Fruit fly (Drosophila melanogaster) whole organism, prepupa: Measurements from ENCODE around the gene CG17260.

Experiments
- CG10631 ChIP-seq: fragments of 200-800 bp; sonication (Bioruptor generic); optimal IDR thresholded peaks from 2 replicates; lab custom pipeline; 2016; ENCODE audit warnings: missing biosample characterization, missing genetic modification characterization
- CG10669 ChIP-seq: fragments of 200-800 bp; sonication (Bioruptor generic); optimal IDR thresholded peaks from 3 replicates; lab custom pipeline; 2018; ENCODE audit warnings: missing biosample characterization, mild to moderate bottlenecking, missing genetic modification characterization, moderate library complexity
- CG15336 ChIP-seq: fragments of 200-800 bp; sonication (Bioruptor generic); IDR thresholded peaks from 2 replicates; pipeline ENCODE4 v1.3.6; 2022; ENCODE audit warnings: missing biosample characterization, missing genetic modification characterization
- CG1621 ChIP-seq: fragments of 200-800 bp; sonication (Bioruptor generic); optimal IDR thresholded peaks from 3 replicates; lab custom pipeline; 2018; ENCODE audit warnings: missing biosample characterization, mild to moderate bottlenecking, missing genetic modification characterization
- CG4318 ChIP-seq: fragments of 200-800 bp; sonication (Bioruptor generic); optimal IDR thresholded peaks from 3 replicates; lab custom pipeline; 2017; ENCODE audit warnings: missing biosample characterization, mild to moderate bottlenecking, missing genetic modification characterization
- CG6163 ChIP-seq: fragments of 200-800 bp; sonication (Bioruptor generic); IDR thresholded peaks from 3 replicates; pipeline ENCODE4 v1.3.6; 2022; ENCODE audit warnings: missing biosample characterization, missing genetic modification characterization
- CG6808 ChIP-seq: fragments of 200-800 bp; sonication (Bioruptor generic); optimal IDR thresholded peaks from 3 replicates; lab custom pipeline; 2017; ENCODE audit warnings: missing biosample characterization, missing genetic modification characterization, mild to moderate bottlenecking, moderate library complexity, missing genetic modification reagents
- CG6854 ChIP-seq: fragments of 200-800 bp; sonication (Bioruptor generic); optimal IDR thresholded peaks from 2 replicates; lab custom pipeline; 2017; ENCODE audit warnings: missing biosample characterization, mild to moderate bottlenecking, missing genetic modification characterization
- CG7368 ChIP-seq: fragments of 200-800 bp; sonication (Bioruptor generic); optimal IDR thresholded peaks from 3 replicates; lab custom pipeline; 2016; ENCODE audit warnings: missing biosample characterization, missing genetic modification characterization
- CG8119 ChIP-seq: fragments of 200-800 bp; sonication (Bioruptor generic); IDR thresholded peaks from 3 replicates; pipeline ENCODE4 v1.3.6; 2022; ENCODE audit warnings: missing biosample characterization, missing genetic modification characterization
- CG8319 ChIP-seq: fragments of 200-800 bp; sonication (Bioruptor generic); optimal IDR thresholded peaks from 3 replicates; lab custom pipeline; 2016; ENCODE audit warnings: missing biosample characterization, missing genetic modification characterization
- CG8632 ChIP-seq: fragments of 200-800 bp; sonication (Bioruptor generic); optimal IDR thresholded peaks from 3 replicates; lab custom pipeline; 2016; ENCODE audit warnings: missing biosample characterization, missing genetic modification characterization
- CG9139 ChIP-seq: fragments of 200-800 bp; sonication (Bioruptor generic); optimal IDR thresholded peaks from 3 replicates; lab custom pipeline; 2017; ENCODE audit warnings: missing biosample characterization, mild to moderate bottlenecking, missing genetic modification characterization
- Eip75B ChIP-seq: fragments of 200-800 bp; sonication (Bioruptor generic); optimal IDR thresholded peaks from 3 replicates; lab custom pipeline; 2016; ENCODE audit warnings: missing biosample characterization, missing genetic modification characterization
- Eip78C ChIP-seq: fragments of 200-800 bp; sonication (Bioruptor generic); peaks from one replicate; lab custom pipeline; 2016; ENCODE audit warnings: missing biosample characterization, missing genetic modification characterization
- Gug ChIP-seq: fragments of 200-800 bp; sonication (Bioruptor generic); IDR thresholded peaks from 2 replicates; pipeline ENCODE4 v1.3.6; 2022; ENCODE audit warnings: missing biosample characterization, missing genetic modification characterization
- Hr38 ChIP-seq: sonication (Bioruptor generic); optimal IDR thresholded peaks from 2 replicates; lab custom pipeline; 2016; ENCODE audit warnings: missing biosample characterization, missing genetic modification characterization
- Hr39 ChIP-seq: fragments of 200-800 bp; sonication (Bioruptor generic); optimal IDR thresholded peaks from 2 replicates; lab custom pipeline; 2016; ENCODE audit warnings: missing biosample characterization, missing genetic modification characterization
- Met ChIP-seq: fragments of 200-800 bp; sonication (Bioruptor generic); optimal IDR thresholded peaks from 3 replicates; lab custom pipeline; 2016; ENCODE audit warnings: missing biosample characterization, missing genetic modification characterization
- OdsH ChIP-seq: fragments of 200-800 bp; sonication (Bioruptor generic); optimal IDR thresholded peaks from 3 replicates; lab custom pipeline; 2016; ENCODE audit warnings: missing biosample characterization, missing genetic modification characterization
- Smox ChIP-seq: fragments of 200-800 bp; sonication (Bioruptor generic); optimal IDR thresholded peaks from 3 replicates; lab custom pipeline; 2016; ENCODE audit warnings: missing biosample characterization, missing genetic modification characterization
- Sox102F ChIP-seq: fragments of 200-800 bp; sonication (Bioruptor generic); optimal IDR thresholded peaks from 2 replicates; lab custom pipeline; 2016; ENCODE audit warnings: missing biosample characterization, mild to moderate bottlenecking, missing genetic modification characterization
- Sox14 ChIP-seq: fragments of 200-800 bp; sonication (Bioruptor generic); optimal IDR thresholded peaks from 3 replicates; lab custom pipeline; 2016; ENCODE audit warnings: missing biosample characterization, missing genetic modification characterization
- achi ChIP-seq: fragments of 200-800 bp; sonication (Bioruptor generic); optimal IDR thresholded peaks from 3 replicates; lab custom pipeline; 2016; ENCODE audit warnings: missing biosample characterization, missing genetic modification characterization
- acj6 ChIP-seq: fragments of 200-800 bp; sonication (Bioruptor generic); optimal IDR thresholded peaks from 3 replicates; lab custom pipeline; 2016; ENCODE audit warnings: missing biosample characterization, missing genetic modification characterization
- dsx ChIP-seq: fragments of 200-800 bp; optimal IDR thresholded peaks from 3 replicates; lab custom pipeline; 2019; ENCODE audit warnings: missing biosample characterization, mild to moderate bottlenecking, missing genetic modification characterization, moderate library complexity; ENCODE audit not compliant: poor library complexity, severe bottlenecking
- eg ChIP-seq: fragments of 200-800 bp; sonication (Bioruptor generic); IDR thresholded peaks from 3 replicates; pipeline ENCODE4 v1.3.6; 2022; ENCODE audit warnings: missing biosample characterization, missing genetic modification characterization
- esn ChIP-seq: fragments of 200-800 bp; sonication (Bioruptor generic); optimal IDR thresholded peaks from 2 replicates; lab custom pipeline; 2016; ENCODE audit warnings: missing biosample characterization, mild to moderate bottlenecking, missing genetic modification characterization, moderate library complexity
- fd85E ChIP-seq: fragments of 200-800 bp; sonication (Bioruptor generic); optimal IDR thresholded peaks from 3 replicates; lab custom pipeline; 2016; ENCODE audit warnings: missing biosample characterization, missing genetic modification characterization
- fkh ChIP-seq: fragments of 200-800 bp; sonication (Bioruptor generic); optimal IDR thresholded peaks from 3 replicates; lab custom pipeline; 2017; ENCODE audit warnings: missing biosample characterization, mild to moderate bottlenecking, missing genetic modification characterization, moderate library complexity
- net ChIP-seq: fragments of 200-800 bp; sonication (Bioruptor generic); optimal IDR thresholded peaks from 3 replicates; lab custom pipeline; 2016; ENCODE audit warnings: missing biosample characterization, missing genetic modification characterization
- pdm3 ChIP-seq: fragments of 200-800 bp; sonication (Bioruptor generic); optimal IDR thresholded peaks from 3 replicates; lab custom pipeline; 2016; ENCODE audit warnings: missing biosample characterization, missing genetic modification characterization
- svp ChIP-seq: fragments of 200-800 bp; sonication (Bioruptor generic); peaks from one replicate; lab custom pipeline; 2016; ENCODE audit warnings: missing biosample characterization, missing genetic modification characterization

Gene CG17260

DNA sequence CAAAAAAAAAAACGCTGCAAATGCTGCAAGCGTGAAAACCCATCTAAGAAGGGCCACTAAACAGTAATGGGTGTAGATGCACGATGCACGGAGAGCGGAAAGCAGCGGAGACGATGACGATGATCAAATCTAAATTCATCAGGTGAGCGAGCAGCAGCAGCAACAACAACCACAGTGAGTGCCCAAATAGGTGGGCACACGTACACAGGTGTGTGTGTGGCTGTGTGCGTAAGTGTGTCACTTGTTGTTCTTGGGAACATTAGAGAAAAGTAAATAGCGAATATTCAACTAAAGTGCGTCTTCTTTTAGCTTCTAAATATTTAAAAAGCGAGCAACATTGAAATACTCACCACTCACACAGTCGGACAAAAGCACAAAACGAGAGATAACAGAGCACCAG, 43.8 kb upstream of the CG17260 start:
- no peak for TF ChIP-seq svp (GFP tag; lab: Kevin White, UChicago)
- peak; percentile 60 for TF ChIP-seq fkh (GFP tag; lab: Kevin White, UChicago)
- TF ChIP-seq, all 60 proteins: peak for 1

DNA sequence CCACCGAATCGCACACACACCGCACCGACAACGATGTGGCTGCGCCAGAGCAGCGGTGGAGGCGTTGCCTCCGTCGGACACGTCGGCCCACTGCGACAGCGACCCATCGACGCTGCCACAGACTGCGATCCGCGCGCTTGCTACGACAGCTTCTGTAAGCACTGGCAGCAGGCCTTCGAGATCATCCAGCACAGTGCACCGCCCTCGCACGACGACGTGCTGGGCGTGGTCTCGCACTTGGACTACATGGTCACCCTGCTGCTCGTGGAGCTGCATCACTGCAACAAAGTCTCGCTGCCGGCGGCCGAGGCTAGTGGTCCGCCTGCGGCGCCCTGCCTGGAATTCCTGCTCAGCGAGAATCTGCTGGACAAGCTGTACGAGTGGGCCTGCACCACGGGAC, 43.3 kb upstream of the CG17260 start:
- TF ChIP-seq achi (GFP tag; lab: Kevin White, UChicago) (no peak), fd85E (GFP tag; lab: Kevin White, UChicago) (no peak), CG6808 (no peak), CG15336 (GFP tag; lab: Robert Waterston, UW) (no peak), Gug (no peak), acj6 (no peak), CG1621 (tag; lab: Kevin White, UChicago) (no peak), CG7368 (GFP tag; lab: Kevin White, UChicago) (no peak)

DNA sequence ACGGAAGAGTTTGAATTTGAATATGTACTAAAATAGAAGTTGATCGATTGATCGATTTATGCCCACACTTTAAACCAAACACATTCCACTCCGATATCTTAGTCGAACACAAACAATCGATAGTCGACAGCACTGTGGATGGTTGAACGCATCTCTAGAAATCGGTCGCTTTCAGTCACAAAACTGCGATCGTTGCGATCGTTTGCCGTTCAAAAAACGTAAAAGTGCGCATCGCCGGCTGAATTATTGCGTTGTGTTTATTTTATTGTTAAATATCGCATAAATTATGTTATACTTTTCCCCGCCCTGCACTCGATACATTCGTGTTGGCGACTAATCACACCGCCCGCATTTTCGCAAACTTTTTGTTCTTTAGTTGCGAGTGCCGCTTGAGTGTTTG, 37.9 kb upstream of the CG17260 start, which contains the start of gene Ccdc85:
TSS of gene Ccdc85 (plus strand) at position 174 of the 400 bp plus-strand sequence.
- 0 out of 3 replicates have a peak, but pooled peaks have one; percentile 7 for TF ChIP-seq CG6163
- TF ChIP-seq Smox (GFP tag; lab: Kevin White, UChicago) = no peak
- TF ChIP-seq Eip78C = peak; percentile 41
- peak; percentile 12 for TF ChIP-seq Sox14 (GFP tag; lab: Kevin White, UChicago)
- TF ChIP-seq CG10631 (GFP tag; lab: Kevin White, UChicago) = no peak
- TF ChIP-seq CG8119 (GFP tag; lab: Robert Waterston, UW) = no peak
- TF ChIP-seq CG1621 (tag; lab: Kevin White, UChicago) = peak; percentile 4
- peak; percentile 26 for TF ChIP-seq esn (GFP tag; lab: Kevin White, UChicago)
- TF ChIP-seq, all 60 proteins: peak for 5

DNA sequence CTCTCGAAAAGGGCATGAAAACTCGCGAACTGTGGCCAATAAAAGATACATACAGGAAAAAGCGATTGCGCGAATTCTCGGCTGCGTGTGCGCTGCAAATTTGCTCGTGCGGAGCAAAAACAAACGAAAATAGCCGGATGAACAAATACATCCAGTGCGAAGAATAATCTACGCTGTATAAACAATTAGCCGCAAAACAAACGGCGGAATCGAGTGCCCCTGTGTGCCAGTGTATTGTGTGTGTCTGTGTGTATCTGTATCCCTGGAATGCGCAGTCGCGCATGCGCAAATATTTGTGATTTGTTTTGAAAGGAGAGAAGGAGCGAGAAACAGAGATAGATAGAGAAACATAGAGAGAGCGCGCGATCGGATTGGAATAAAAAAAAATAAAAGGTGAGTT, 37.4 kb upstream of the CG17260 start:
- TF ChIP-seq CG9139 (GFP tag; lab: Kevin White, UChicago) (no peak), Eip78C (peak; percentile 38), CG4318 (GFP tag; lab: Kevin White, UChicago) (no peak), eg (GFP tag; lab: Robert Waterston, UW) (0 out of 3 replicates have a peak, but pooled peaks have one; percentile 9), esn (GFP tag; lab: Kevin White, UChicago) (no peak), Met (GFP tag; lab: Kevin White, UChicago) (no peak), achi (GFP tag; lab: Kevin White, UChicago) (no peak), CG10669 (GFP tag; lab: Kevin White, UChicago) (no peak), Smox (GFP tag; lab: Kevin White, UChicago) (no peak), fd85E (GFP tag; lab: Kevin White, UChicago) (no peak), fkh (GFP tag; lab: Kevin White, UChicago) (peak; percentile 69), svp (GFP tag; lab: Kevin White, UChicago) (no peak), CG6854 (GFP tag; lab: Kevin White, UChicago) (no peak), CG7368 (GFP tag; lab: Kevin White, UChicago) (no peak), CG8319 (GFP tag; lab: Kevin White, UChicago) (no peak), Hr39 (no peak), Gug (no peak), Eip75B (no peak), net (GFP tag; lab: Kevin White, UChicago) (no peak), Sox102F (GFP tag; lab: Kevin White, UChicago) (no peak), OdsH (no peak), pdm3 (GFP tag; lab: Kevin White, UChicago) (no peak)

DNA sequence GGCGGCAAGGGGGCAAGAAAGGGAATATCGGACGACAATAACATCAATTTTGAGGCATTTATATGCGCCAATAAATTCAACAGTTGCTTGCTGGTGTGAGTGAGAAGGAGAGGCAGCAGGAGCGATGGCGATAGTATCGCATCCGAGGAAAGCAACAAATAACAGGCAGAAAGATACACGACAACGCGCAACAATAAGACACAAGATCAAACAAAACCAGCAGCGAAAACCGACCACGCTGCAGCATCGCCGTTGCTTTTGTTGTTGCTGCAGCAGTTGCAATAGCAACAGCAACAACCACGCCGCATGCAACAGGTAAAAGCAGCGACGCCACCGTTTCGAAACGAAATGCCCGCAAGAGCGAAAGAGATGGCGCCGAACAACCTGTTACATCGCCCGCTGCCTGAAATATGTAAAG, 36.5 kb upstream of the CG17260 start:
- TF ChIP-seq CG8632 (GFP tag; lab: Kevin White, UChicago) (no peak), Hr38 (GFP tag; lab: Kevin White, UChicago) (no peak), dsx (GFP tag; lab: Kevin White, UChicago) (no peak), CG6854 (GFP tag; lab: Kevin White, UChicago) (no peak), Gug (no peak), Sox102F (GFP tag; lab: Kevin White, UChicago) (no peak), Eip75B (no peak)
